Worm (Caenorhabditis elegans) whole organism, young adult: ENCODE measurements around the gene mth-2.
A peak's percentile ranks its signal among the peaks of the same experiment; 100 is the strongest.
"Not testable (repeated sequence)": the region's sequence is repeated elsewhere in the genome, so short reads cannot be mapped to it uniquely, and the experiment has no call there.

Source experiments
- B0035.1 ChIP-seq: sonication (generic microtip); optimal IDR thresholded peaks from 2 replicates; lab custom pipeline; 2016; ENCODE audit warnings: missing genetic modification characterization, mild to moderate bottlenecking, missing compliant biosample characterization, missing genotype, missing genetic modification reagents
- B0261.1 ChIP-seq: sonication (generic microtip); optimal IDR thresholded peaks from 2 replicates; lab custom pipeline; 2016; ENCODE audit warnings: mild to moderate bottlenecking, missing genetic modification characterization, moderate library complexity, missing compliant biosample characterization
- C17E4.6 ChIP-seq: fragments of 200-800 bp; sonication (Bioruptor generic); IDR thresholded peaks from 2 replicates; pipeline ENCODE4 v1.3.6; 2022; ENCODE audit warnings: missing genetic modification reagents, missing genetic modification characterization, missing compliant biosample characterization
- D2030.7 ChIP-seq: fragments of 200-800 bp; sonication (Bioruptor generic); IDR thresholded peaks from 2 replicates; pipeline ENCODE4 v1.3.6; 2022; ENCODE audit warnings: missing genetic modification reagents, missing genetic modification characterization, missing compliant biosample characterization
- F49E8.2 ChIP-seq: sonication (generic microtip); optimal IDR thresholded peaks from 3 replicates; lab custom pipeline; 2017; ENCODE audit warnings: missing genetic modification characterization, mild to moderate bottlenecking, missing compliant biosample characterization, antibody characterized with exemption, moderate library complexity; ENCODE audit not compliant: insufficient read depth
- F57A8.1 ChIP-seq: fragments of 200-800 bp; sonication (Bioruptor generic); optimal IDR thresholded peaks from 2 replicates; lab custom pipeline; 2018; ENCODE audit warnings: mild to moderate bottlenecking, missing genetic modification characterization, moderate library complexity, missing compliant biosample characterization
- F57C9.4 ChIP-seq: sonication (generic microtip); optimal IDR thresholded peaks from 2 replicates; lab custom pipeline; 2017; ENCODE audit warnings: mild to moderate bottlenecking, missing genetic modification characterization, missing compliant biosample characterization
- K12H6.12 ChIP-seq: fragments of 200-800 bp; sonication (Bioruptor generic); optimal IDR thresholded peaks from 2 replicates; lab custom pipeline; 2018; ENCODE audit warnings: mild to moderate bottlenecking, missing genetic modification characterization, missing compliant biosample characterization
- Y53G8AR.9 ChIP-seq: fragments of 200-800 bp; sonication (Bioruptor generic); conservative IDR thresholded peaks from 2 replicates; pipeline ENCODE4 v1.3.6; 2022; ENCODE audit warnings: missing genetic modification reagents, missing genetic modification characterization, missing compliant biosample characterization
- Y67H2A.10 ChIP-seq: fragments of 200-800 bp; sonication (Bioruptor generic); conservative IDR thresholded peaks from 2 replicates; pipeline ENCODE4 v1.3.6; 2022; ENCODE audit warnings: missing genetic modification reagents, missing genetic modification characterization, missing compliant biosample characterization
- atf-7 ChIP-seq: sonication (generic microtip); optimal IDR thresholded peaks from 2 replicates; lab custom pipeline; 2017; ENCODE audit warnings: mild to moderate bottlenecking, missing genetic modification characterization, missing compliant biosample characterization
- ceh-40 ChIP-seq: fragments of 200-800 bp; sonication (Bioruptor generic); IDR thresholded peaks from 2 replicates; pipeline ENCODE4 v1.3.6; 2022; ENCODE audit warnings: missing genetic modification characterization, missing compliant biosample characterization
- ceh-79 ChIP-seq: sonication (generic microtip); optimal IDR thresholded peaks from 2 replicates; lab custom pipeline; 2017; ENCODE audit warnings: mild to moderate bottlenecking, missing genetic modification characterization, missing compliant biosample characterization
- die-1 ChIP-seq: sonication (generic microtip); optimal IDR thresholded peaks from 2 replicates; lab custom pipeline; 2016; ENCODE audit warnings: missing genotype, mild to moderate bottlenecking, missing genetic modification characterization, missing compliant biosample characterization
- dox-1 ChIP-seq: fragments of 200-800 bp; sonication (Bioruptor generic); IDR thresholded peaks from 2 replicates; pipeline ENCODE4 v1.3.6; 2022; ENCODE audit warnings: missing genetic modification reagents, missing genetic modification characterization, missing compliant biosample characterization
- dpff-1 ChIP-seq: sonication (generic microtip); optimal IDR thresholded peaks from 2 replicates; lab custom pipeline; 2017; ENCODE audit warnings: mild to moderate bottlenecking, missing genetic modification characterization, missing compliant biosample characterization
- ekl-4 ChIP-seq: fragments of 200-800 bp; sonication (Bioruptor generic); IDR thresholded peaks from 2 replicates; pipeline ENCODE4 v1.3.6; 2022; ENCODE audit warnings: missing genetic modification reagents, missing genetic modification characterization, missing compliant biosample characterization
- hlh-26 ChIP-seq: fragments of 200-800 bp; sonication (Bioruptor generic); conservative IDR thresholded peaks from 2 replicates; pipeline ENCODE4 v1.3.6; 2022; ENCODE audit warnings: missing genetic modification reagents, missing genetic modification characterization, missing compliant biosample characterization
- lag-1 ChIP-seq: fragments of 200-800 bp; sonication (Bioruptor generic); IDR thresholded peaks from 2 replicates; pipeline ENCODE4 v1.3.6; 2022; ENCODE audit warnings: missing genetic modification reagents, missing genetic modification characterization, missing compliant biosample characterization
- let-607 ChIP-seq, 2 experiments: fragments of 200-800 bp in 1 of 2; sonication (Bioruptor generic) in 1 of 2; sonication (generic microtip) in 1 of 2; optimal IDR thresholded peaks; 2 replicates each; lab custom pipeline; 2016 to 2018; ENCODE audit warnings: mild to moderate bottlenecking in 2 of 2, missing compliant biosample characterization in 2 of 2, missing genetic modification characterization in 2 of 2, moderate library complexity in 2 of 2, missing genotype in 1 of 2
- lin-35 ChIP-seq, 3 experiments: fragments of 150-350 bp in 2 of 3; sonication (generic microtip) in 1 of 3; optimal IDR thresholded peaks; 2 replicates each; lab custom pipeline; 2014 to 2018; ENCODE audit warnings: missing biosample characterization in 3 of 3, missing genetic modification characterization in 3 of 3, missing genetic modification reagents in 3 of 3
- lin-54 ChIP-seq: fragments of 200-800 bp; sonication (Bioruptor generic); optimal IDR thresholded peaks from 2 replicates; lab custom pipeline; 2018; ENCODE audit warnings: mild to moderate bottlenecking, missing genetic modification characterization, missing compliant biosample characterization
- lsy-27 ChIP-seq: sonication (generic microtip); optimal IDR thresholded peaks from 2 replicates; lab custom pipeline; 2017; ENCODE audit warnings: missing genetic modification characterization, mild to moderate bottlenecking, missing compliant biosample characterization, antibody characterized with exemption, missing genotype, borderline replicate concordance; ENCODE audit not compliant: insufficient read depth
- mes-4 ChIP-seq: sonication (generic microtip); optimal IDR thresholded peaks from 2 replicates; lab custom pipeline; 2016; ENCODE audit warnings: missing genotype, missing genetic modification characterization, missing compliant biosample characterization
- nhr-80 ChIP-seq: sonication (generic microtip); optimal IDR thresholded peaks from 2 replicates; lab custom pipeline; 2016; ENCODE audit warnings: missing genetic modification characterization, missing compliant biosample characterization
- pha-4 ChIP-seq: fragments of 150-350 bp; sonication (generic microtip); optimal IDR thresholded peaks from 2 replicates; lab custom pipeline; 2014; ENCODE audit warnings: missing biosample characterization, missing genetic modification reagents, missing genetic modification characterization
- snpc-4 ChIP-seq, 5 experiments: fragments of 150-350 bp in 1 of 5; sonication (generic microtip) in 4 of 5; optimal IDR thresholded peaks; 2 replicates each; lab custom pipeline; 2014 to 2018; ENCODE audit warnings: missing genetic modification characterization in 5 of 5, missing biosample characterization in 3 of 5, antibody characterized with exemption in 2 of 5, mild to moderate bottlenecking in 2 of 5, missing compliant biosample characterization in 2 of 5, missing genotype in 2 of 5, moderate library complexity in 2 of 5, missing genetic modification reagents in 1 of 5
- tbp1 ChIP-seq: fragments of 200-800 bp; sonication (Bioruptor generic); optimal IDR thresholded peaks from 2 replicates; lab custom pipeline; 2018; ENCODE audit warnings: mild to moderate bottlenecking, missing genetic modification characterization, missing compliant biosample characterization
- unc-62 ChIP-seq: fragments of 150-350 bp; optimal IDR thresholded peaks from 2 replicates; lab custom pipeline; 2014; ENCODE audit warnings: missing biosample characterization, missing genetic modification reagents, missing genetic modification characterization
- xnd-1 ChIP-seq: sonication (generic microtip); optimal IDR thresholded peaks from 2 replicates; lab custom pipeline; 2016; ENCODE audit warnings: missing genotype, missing genetic modification reagents, missing genetic modification characterization, missing compliant biosample characterization
- zfh-2 ChIP-seq: fragments of 200-800 bp; sonication (Bioruptor generic); conservative IDR thresholded peaks from 2 replicates; pipeline ENCODE4 v1.3.6; 2022; ENCODE audit warnings: missing genetic modification reagents, missing genetic modification characterization, missing compliant biosample characterization
- ztf-22 ChIP-seq: fragments of 200-800 bp; sonication (Bioruptor generic); optimal IDR thresholded peaks from 2 replicates; lab custom pipeline; 2018; ENCODE audit warnings: mild to moderate bottlenecking, missing genetic modification characterization, moderate library complexity, missing compliant biosample characterization
- ztf-28 ChIP-seq: fragments of 200-800 bp; sonication (Bioruptor generic); IDR thresholded peaks from 2 replicates; pipeline ENCODE4 v1.3.6; 2022; ENCODE audit warnings: missing genetic modification reagents, missing genetic modification characterization, missing compliant biosample characterization
- ztf-3 ChIP-seq: fragments of 200-800 bp; sonication (Bioruptor generic); optimal IDR thresholded peaks from 2 replicates; lab custom pipeline; 2018; ENCODE audit warnings: mild to moderate bottlenecking, missing genetic modification characterization, missing compliant biosample characterization

Gene mth-2

ce11 chrII:4168404-4168803 lies 25.7 kb downstream of the mth-2 start, which contains the start of gene R03H10.4:
TSS of gene R03H10.4 (minus strand) at chrII:4168504.
- TF ChIP-seq hlh-26 (GFP tag; lab: Robert Waterston, UW); nhr-80 (tag; lab: Kevin White, UChicago); ztf-22 (GFP tag; lab: Kevin White, UChicago): not testable (repeated sequence)

- TF ChIP-seq dox-1 (GFP tag; lab: Robert Waterston, UW): 0 out of 2 replicates have a peak, but pooled peaks have one; percentile 31
- peak; percentile 83 for TF ChIP-seq zfh-2 (GFP tag; lab: Robert Waterston, UW)
- TF ChIP-seq tbp1 (GFP tag; lab: Kevin White, UChicago): no peak
- TF ChIP-seq ekl-4 (GFP tag; lab: Robert Waterston, UW): 0 out of 2 replicates have a peak, but pooled peaks have one; percentile 23
Observed at ce11 chrII:4167833-4168232, 26.3 kb downstream of the mth-2 start.

ce11 chrII:4159570-4159969 lies 34.5 kb downstream of the mth-2 start:
- no peak for TF ChIP-seq snpc-4 (GFP tag; optimal IDR thresholded peaks at IDR 0.05; lab: Kevin White, UChicago)
- TF ChIP-seq snpc-4 (tag; optimal IDR thresholded peaks at IDR 0.05; lab: Kevin White, UChicago): no peak
- TF ChIP-seq lin-35 (GFP tag; optimal IDR thresholded peaks at IDR 0.05; lab: Kevin White, UChicago): no peak
- TF ChIP-seq mes-4 (tag; lab: Kevin White, UChicago): no peak

ce11 chrII:4157817-4158216 lies 36.3 kb downstream of the mth-2 start:
- no peak for TF ChIP-seq F49E8.2 (tag; lab: Kevin White, UChicago)
- no peak for TF ChIP-seq Y67H2A.10
- no peak for TF ChIP-seq let-607 (tag; optimal IDR thresholded peaks at IDR 0.05; lab: Kevin White, UChicago)
- TF ChIP-seq ztf-28 (GFP tag; lab: Robert Waterston, UW): no peak
- TF ChIP-seq C17E4.6 (GFP tag; lab: Robert Waterston, UW): no peak
- no peak for TF ChIP-seq ceh-40 (GFP tag; lab: Robert Waterston, UW)
- no peak for TF ChIP-seq ceh-79 (tag; lab: Kevin White, UChicago)
- no peak for TF ChIP-seq ztf-3 (GFP tag; lab: Kevin White, UChicago)
- TF ChIP-seq B0035.1 (tag; lab: Kevin White, UChicago): no peak
- TF ChIP-seq, all 124 proteins: peak for 0

ce11 chrII:4155112-4155823 lies 38.8 kb downstream of the mth-2 start, which contains the start of gene R03H10.2:
TSS of gene R03H10.2 (plus strand) at chrII:4155773.
- no peak for TF ChIP-seq Y53G8AR.9
- TF ChIP-seq die-1 (tag; lab: Kevin White, UChicago): no peak
- no peak for TF ChIP-seq dpff-1 (tag; lab: Kevin White, UChicago)
- no peak for TF ChIP-seq D2030.7 (GFP tag; lab: Robert Waterston, UW)
- TF ChIP-seq B0261.1 (tag; lab: Kevin White, UChicago): no peak

ce11 chrII:4152864-4153263 lies 41.2 kb downstream of the mth-2 start:
- TF ChIP-seq lag-1 (GFP tag; lab: Robert Waterston, UW) (no peak), Y53G8AR.9 (no peak), F57C9.4 (tag; lab: Kevin White, UChicago) (no peak), xnd-1 (tag; lab: Kevin White, UChicago) (no peak), D2030.7 (GFP tag; lab: Robert Waterston, UW) (no peak), unc-62 (GFP tag; lab: Kevin White, UChicago) (no peak), dox-1 (GFP tag; lab: Robert Waterston, UW) (no peak), dpff-1 (tag; lab: Kevin White, UChicago) (no peak), ekl-4 (GFP tag; lab: Robert Waterston, UW) (no peak), lsy-27 (tag; lab: Kevin White, UChicago) (no peak), B0035.1 (tag; lab: Kevin White, UChicago) (no peak), F57A8.1 (GFP tag; lab: Kevin White, UChicago) (no peak), atf-7 (no peak), lin-54 (GFP tag; lab: Kevin White, UChicago) (no peak), pha-4 (tag; lab: Kevin White, UChicago) (no peak), nhr-80 (tag; lab: Kevin White, UChicago) (no peak), K12H6.12 (tag; lab: Kevin White, UChicago) (no peak)
- TF ChIP-seq, all 124 proteins: peak for 0
